Worm (Caenorhabditis elegans): ENCODE data around the gene srz-31.

- no peak for TF ChIP-seq unc-62 (GFP tag; optimal IDR thresholded peaks at IDR 0.05)
- TF ChIP-seq chd-7 (tag; optimal IDR thresholded peaks at IDR 0.05) = no peak
- no peak for TF ChIP-seq F39B2.1 (GFP tag; IDR thresholded peaks at IDR 0.05)
- TF ChIP-seq K11D2.4 (GFP tag; IDR thresholded peaks at IDR 0.05) = no peak
- TF ChIP-seq somi-1 (GFP tag; optimal IDR thresholded peaks at IDR 0.05) = no peak
- no peak for TF ChIP-seq pha-4 (tag; optimal IDR thresholded peaks at IDR 0.05)
- no peak for TF ChIP-seq ekl-4 (GFP tag; IDR thresholded peaks at IDR 0.05)
These were observed 17.8 kb upstream of the srz-31 start for ce11 chrIV:14119327-14119726.

All from whole organism, young adult.